Worm (Caenorhabditis elegans) whole organism, L4 larva: Measurements from ENCODE around the gene unc-50.

Source experiments
- aly-2 ChIP-seq: sonication (generic microtip); optimal IDR thresholded peaks from 2 replicates; lab custom pipeline; 2018; ENCODE audit warnings: missing biosample characterization, missing genetic modification characterization
- lir-3 ChIP-seq: sonication (generic microtip); optimal IDR thresholded peaks from 2 replicates; lab custom pipeline; 2016; ENCODE audit warnings: mild to moderate bottlenecking, missing genetic modification characterization, missing compliant biosample characterization
- pha-4 ChIP-seq, 2 experiments: fragments of 150-350 bp in 1 of 2; fragments of 200-800 bp in 1 of 2; sonication (Bioruptor generic) in 1 of 2; IDR thresholded peaks in 1 of 2; optimal IDR thresholded peaks in 1 of 2; 2 replicates each; pipeline versions ENCODE4 v1.3.6 to Lab custom; 2014 to 2022; ENCODE audit warnings: missing genetic modification characterization in 2 of 2, missing genetic modification reagents in 2 of 2, missing biosample characterization in 1 of 2, missing compliant biosample characterization in 1 of 2
- pqm-1 ChIP-seq: sonication (generic microtip); optimal IDR thresholded peaks from 2 replicates; lab custom pipeline; 2017; ENCODE audit warnings: missing biosample characterization, missing genetic modification characterization
- snpc-1.2 ChIP-seq: fragments of 200-800 bp; sonication (Bioruptor generic); IDR thresholded peaks from 2 replicates; pipeline ENCODE4 v1.3.6; 2022; ENCODE audit warnings: missing genetic modification reagents, missing genetic modification characterization, missing compliant biosample characterization
- snpc-4 ChIP-seq: fragments of 150-350 bp; optimal IDR thresholded peaks from 2 replicates; lab custom pipeline; 2014; ENCODE audit warnings: missing biosample characterization, missing genetic modification characterization

DNA sequence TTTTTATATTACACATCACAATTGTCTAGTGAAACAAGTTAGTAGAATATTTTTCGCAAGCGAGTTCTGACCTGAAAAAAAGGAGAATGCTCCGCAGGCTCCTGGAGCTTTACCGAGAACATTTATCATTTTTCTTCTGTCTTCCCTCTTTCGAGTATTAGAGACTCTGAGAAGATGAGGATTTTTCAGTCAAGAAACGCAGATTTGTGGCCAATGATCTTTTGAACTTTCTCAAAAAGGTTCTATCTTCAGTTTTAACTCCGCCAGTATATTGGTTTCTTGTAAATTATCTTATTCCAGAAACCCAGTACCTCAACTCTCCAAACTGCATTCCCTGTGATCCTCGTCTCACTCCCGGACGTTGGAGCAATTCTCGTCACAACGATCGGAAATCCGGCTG is 32.3 kb downstream of the unc-50 start, which contains the start of gene K10G9.2:
- TF ChIP-seq snpc-4 (tag; lab: Kevin White, UChicago) (no peak), pqm-1 (tag; lab: Kevin White, UChicago) (no peak), aly-2 (tag; lab: Kevin White, UChicago) (no peak), snpc-1.2 (no peak), pha-4 (GFP tag; IDR thresholded peaks at IDR 0.05; lab: Robert Waterston, UW) (no peak), pha-4 (tag; optimal IDR thresholded peaks at IDR 0.05; lab: Kevin White, UChicago) (no peak), lir-3 (tag; lab: Kevin White, UChicago) (no peak)
